Worm (Caenorhabditis elegans) whole organism, dauer: ENCODE results near the gene Y37A1B.4.

Experiments
- unc-62 ChIP-seq: sonication (generic microtip); optimal IDR thresholded peaks from 2 replicates; lab custom pipeline; 2017; ENCODE audit warnings: missing biosample characterization, missing genetic modification reagents, missing genetic modification characterization

Gene Y37A1B.4

DNA sequence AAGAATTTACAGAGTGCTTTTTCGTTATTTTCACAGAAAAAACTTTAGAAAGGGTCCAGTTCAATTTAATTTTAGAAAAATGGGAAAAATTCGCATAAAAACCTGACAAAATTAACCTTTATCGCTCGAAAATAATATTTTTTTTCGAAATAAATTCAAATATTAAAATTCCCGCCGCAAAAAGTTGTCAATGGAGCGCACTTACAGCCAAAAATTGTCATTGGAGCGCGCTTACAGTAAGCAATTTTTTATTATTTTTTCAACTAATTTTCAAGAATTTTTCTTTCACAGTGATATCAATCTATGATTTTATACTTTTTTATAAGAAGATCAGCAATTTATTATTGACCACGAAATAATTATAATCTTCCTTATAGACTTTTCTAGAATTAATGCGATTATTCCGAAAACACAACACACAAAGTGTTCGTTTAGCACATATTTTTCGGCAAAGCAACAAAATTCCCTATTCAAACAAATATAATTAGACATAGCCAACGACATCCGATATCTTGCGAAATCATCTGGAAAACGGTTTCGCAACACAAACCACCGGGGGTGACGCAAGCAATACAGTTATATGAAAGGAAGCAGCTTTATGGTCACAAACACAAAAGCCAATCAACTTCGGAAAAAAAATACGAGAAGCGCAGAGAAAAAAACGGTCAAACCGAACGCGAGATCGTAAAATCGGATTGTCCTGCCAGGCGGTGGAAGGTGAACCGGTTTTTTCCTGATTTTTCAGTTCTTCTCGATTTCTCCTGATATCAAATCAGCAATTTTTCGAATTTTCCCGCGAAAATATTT, 9.9 kb upstream of the Y37A1B.4 start:
- TF ChIP-seq unc-62 (GFP tag; lab: Kevin White, UChicago), result no peak

DNA sequence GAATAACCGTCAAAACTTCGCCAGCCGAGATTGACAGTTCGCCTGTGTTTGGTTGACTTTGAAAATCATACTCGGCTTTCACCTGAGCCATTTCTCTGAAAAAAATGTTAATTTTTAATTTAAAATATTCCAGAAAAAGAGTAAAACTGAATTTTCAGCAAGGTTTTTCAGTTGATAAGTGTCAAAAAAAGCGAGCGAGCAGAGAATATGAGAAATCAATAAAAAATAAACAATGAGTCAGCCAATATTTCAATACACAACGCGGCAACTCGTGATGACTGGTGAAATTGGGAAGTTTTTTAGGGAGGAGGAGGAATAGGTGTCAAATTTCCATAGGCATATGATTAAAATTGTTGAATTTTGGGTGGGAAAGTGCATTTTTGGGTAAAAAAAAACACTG, 9.2 kb upstream of the Y37A1B.4 start, which contains the start of gene lst-4:
Gene lst-4 (minus strand): TSS at position 101 of the 400 bp plus-strand sequence.
- no peak for TF ChIP-seq unc-62 (GFP tag; lab: Kevin White, UChicago)

DNA sequence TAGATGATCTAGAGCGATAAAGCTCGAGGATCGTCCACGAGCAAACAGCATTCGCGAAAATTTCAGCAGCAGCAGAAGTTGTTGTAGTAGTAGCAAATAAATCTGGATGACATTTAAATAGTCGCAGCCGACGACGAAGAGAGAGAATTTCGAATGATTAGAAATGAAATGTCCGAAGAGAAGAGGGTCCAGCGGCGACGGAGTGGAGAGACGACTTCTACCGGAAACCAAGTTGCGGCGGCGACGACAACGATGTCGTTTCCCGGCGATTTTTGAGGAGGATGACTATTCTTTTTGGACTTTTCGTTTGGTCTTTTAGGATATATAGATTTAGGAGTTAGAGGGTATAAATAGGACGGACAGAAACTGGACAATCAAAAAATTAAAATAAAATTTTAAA, 5.9 kb upstream of the Y37A1B.4 start:
- no peak for TF ChIP-seq unc-62 (GFP tag; lab: Kevin White, UChicago)

DNA sequence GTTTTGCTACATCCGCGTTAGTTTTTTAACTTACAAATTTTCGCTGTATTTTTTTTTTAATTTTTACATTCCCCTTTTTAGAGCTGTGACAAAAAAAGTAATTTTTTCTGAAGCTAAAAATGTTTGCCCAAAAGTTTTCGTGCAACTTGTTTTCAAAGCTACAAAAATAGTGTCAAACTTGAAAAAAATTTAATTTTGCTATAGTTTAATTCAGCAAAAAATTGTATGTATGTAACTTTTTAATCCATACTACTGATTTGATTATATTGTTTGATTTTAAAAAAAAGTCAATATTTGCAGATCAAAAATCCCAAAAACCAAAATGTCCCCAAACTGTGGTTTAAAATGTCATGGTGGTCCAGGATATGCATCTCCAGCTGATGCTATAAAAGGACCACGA, 9.6 kb downstream of the Y37A1B.4 start, which contains the start of gene semo-1:
Gene semo-1 (plus strand): TSS at position 301 of the 400 bp plus-strand sequence.
- TF ChIP-seq unc-62 (GFP tag; lab: Kevin White, UChicago), result no peak

DNA sequence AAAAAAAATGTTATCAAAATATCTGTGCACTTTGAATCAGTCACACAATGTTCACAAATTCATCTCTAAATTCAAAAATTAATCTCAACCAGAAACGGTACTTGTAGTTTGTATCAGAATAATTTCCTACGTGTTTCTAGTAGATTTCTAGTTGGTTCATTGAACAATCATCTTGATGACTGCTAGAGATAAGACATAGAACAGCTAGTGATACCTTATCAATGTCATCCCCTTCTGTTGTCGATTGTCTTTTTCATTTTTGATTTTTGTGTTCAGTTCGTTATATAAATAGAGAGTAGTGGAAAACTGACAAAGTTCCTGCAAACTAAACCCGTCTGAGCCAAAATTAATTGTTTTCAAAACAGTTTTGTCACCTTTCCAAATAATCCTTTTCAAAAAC, 10.1 kb downstream of the Y37A1B.4 start:
- no peak for TF ChIP-seq unc-62 (GFP tag; lab: Kevin White, UChicago)

DNA sequence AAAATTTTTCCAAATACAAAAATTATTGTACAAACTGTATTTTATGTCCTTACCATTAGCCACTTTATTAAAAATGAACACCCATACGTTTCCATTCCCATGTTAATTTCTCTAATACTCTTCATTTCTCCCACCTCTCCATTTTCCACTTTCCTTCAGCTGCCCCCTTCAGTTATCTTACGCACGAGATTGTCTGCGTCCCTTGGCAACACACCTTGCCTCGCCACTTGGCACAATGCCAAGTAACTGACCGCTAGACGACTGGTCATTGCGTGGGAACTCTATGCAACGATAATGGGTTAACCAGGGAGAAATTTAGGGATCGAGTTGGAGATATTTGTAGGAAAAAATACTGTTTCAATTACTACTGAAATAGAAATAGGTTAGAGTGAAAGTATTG, 13.7 kb downstream of the Y37A1B.4 start:
- TF ChIP-seq unc-62 (GFP tag; lab: Kevin White, UChicago), result no peak

DNA sequence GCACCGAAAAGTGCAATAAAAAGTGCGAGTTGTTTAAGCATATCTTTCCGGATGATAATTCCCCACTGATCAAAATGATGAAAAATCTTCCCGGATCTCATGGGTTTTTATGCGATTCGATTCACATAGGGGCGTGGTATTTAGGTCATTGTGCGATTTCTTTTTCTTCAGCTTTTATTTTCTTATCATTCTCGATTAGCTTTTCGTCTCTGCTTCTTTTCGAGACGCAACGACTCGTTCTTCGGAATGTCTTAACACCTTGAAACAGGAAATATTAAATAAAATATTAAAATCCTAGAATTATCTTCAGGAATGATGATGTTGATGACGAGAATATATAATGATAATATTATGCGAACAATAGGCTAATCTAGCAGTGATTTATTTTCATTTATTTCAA, 16.8 kb downstream of the Y37A1B.4 start, which contains the start of gene Y37A1B.7:
Gene Y37A1B.7 (minus strand): TSS at position 101 of the 400 bp plus-strand sequence.
- TF ChIP-seq unc-62 (GFP tag; lab: Kevin White, UChicago), result no peak

DNA sequence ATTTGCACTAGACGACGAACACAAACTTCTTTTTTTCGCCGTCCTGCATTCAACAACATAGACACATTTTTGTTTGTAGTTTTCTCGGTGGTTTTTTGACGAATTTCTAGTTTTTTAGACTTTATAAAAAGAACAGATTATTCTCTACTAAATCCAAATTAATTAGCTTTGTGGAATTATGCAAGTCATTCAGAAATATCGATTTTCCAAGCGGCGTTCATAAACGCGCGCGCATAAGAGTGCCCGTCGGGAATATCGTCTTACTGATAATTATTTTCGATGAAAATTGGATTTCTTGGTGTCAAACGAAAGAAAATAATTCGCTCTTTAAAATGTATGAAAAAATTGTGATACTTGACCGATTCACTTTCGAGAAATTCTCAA, 25.9 kb downstream of the Y37A1B.4 start:
- TF ChIP-seq unc-62 (GFP tag; lab: Kevin White, UChicago), result no peak

DNA sequence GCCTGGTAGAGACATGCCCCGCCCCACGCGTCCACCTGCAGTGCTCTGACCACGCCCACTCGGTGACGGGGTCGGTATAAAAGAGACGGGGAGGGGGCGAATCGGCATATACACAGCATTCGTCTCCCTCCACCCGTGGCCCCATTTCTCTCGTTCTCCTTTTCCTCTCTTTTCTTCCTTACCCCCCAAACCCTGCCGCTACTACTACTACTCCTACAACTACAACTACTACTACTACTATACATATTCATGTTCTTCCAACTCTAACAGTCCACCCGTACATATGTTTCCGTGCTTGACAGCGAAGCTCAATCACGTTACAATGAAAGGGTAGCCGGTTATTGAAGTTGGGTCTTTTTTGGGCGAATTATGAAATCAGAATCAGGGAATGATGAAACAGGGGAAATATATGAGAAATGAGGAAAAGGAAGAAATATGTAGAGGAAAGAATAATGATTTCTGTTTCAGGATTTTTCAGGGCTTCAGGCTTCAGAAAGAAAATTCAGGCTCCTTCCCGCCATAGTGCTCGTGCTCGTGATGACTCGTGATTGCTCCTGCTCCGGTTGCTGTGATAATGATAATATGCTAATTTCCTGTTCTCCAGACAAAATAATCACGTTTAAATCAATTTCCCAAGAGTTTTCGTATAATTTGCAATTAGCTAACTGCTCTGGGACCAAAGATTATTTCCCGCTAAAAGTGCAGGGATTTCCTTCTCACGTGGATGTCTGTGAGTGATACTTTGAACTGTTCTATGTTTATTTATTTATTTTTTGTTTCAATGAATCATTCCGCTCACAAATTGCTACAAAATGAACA, 26.6 kb downstream of the Y37A1B.4 start:
- no peak for TF ChIP-seq unc-62 (GFP tag; lab: Kevin White, UChicago)

DNA sequence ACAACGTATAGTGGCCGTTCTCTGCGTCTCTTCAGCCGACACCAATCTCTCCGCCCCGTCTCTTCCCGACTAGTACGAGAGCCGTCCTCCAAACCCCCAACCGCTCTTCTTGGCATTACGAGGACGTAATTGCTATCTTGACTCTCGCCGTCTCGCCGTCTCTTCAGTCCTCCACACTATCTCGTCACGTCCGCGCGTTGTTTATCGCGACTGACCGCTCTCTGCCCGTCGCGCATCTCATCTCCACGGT, 27.1 kb downstream of the Y37A1B.4 start:
- no peak for TF ChIP-seq unc-62 (GFP tag; lab: Kevin White, UChicago)

DNA sequence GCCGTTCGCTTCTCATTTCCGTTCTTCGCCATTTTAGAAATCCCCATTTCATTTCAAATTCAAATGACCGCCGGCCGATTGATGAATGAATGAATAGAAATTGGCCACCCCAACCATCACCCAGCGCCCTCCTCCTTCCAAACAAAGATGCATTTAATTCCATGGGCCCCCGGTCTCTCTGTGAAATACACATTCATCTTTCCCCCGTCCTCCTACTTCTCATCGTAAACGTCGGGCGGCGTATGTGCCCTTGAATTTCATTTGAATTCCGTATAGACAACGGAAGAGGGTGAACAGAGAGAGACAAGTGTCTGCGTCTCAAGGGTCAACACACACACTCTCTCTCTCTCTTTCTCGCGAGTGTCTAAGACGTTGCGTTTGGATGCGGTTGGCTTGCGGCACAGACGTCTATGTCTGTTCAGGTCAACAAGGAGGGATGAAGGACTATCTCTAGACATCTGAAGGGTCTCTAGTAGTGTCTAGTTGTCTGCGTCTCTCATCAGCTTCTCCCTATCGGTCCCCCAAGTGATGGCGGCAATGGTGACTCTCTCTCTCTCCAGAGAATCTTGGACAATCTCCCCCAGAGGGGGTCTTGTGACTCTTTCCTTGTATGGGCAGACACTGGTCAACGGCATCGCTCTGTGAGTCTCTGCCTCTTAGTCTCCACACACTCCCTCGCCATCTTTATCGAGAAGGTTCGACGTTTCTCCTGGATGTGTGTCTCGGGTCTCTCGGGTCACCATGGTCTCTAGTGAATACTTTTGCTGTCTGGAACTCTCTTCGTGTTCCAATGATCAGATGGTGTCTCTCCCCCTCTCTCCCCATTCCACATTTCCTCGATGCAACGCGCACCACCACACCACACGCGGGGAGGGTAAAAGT, 27.7 kb downstream of the Y37A1B.4 start:
- TF ChIP-seq unc-62 (GFP tag; lab: Kevin White, UChicago), result no peak

DNA sequence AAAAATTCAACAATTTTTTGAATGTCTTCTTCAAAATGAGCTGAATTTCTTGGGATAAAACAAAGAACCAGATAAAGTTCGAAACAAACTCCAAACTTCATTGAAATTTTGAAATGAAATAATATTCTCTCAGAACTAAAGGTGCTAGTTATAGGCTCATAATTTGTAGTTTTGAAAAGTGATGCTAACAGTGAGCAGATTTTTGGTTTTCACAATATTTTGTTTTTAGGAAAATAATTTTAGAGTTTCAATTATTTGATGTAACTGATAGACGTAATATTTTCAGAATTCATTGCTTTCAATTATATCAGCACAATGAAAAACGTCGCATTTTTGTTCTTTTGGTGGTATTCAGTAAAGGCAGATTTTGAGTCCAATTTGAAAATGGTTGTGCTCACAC, 40.6 kb downstream of the Y37A1B.4 start, which contains the start of the genes irld-56 and irld-55:
Gene irld-56 (minus strand): TSS at position 101 of the 400 bp plus-strand sequence.
Gene irld-55 (plus strand): TSS at position 316 of the 400 bp plus-strand sequence.
- TF ChIP-seq unc-62 (GFP tag; lab: Kevin White, UChicago), result no peak

DNA sequence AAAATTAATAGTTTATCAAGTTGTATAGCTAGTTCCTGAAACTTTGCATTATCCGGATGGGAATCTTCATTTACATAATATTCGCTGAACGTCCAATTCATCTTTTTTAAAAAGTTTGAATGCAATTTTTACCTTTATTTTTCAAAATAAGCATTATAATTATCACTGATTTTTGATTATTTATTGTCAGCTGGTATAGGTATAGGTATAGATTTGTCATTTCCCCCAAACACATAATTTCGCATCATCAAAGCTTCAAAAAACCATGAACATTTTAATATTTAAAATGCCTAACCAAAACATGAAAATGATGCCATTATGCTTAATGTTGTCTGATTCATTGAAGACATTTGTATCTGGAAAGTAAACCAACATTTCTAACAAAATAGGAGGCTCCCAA, 44.7 kb downstream of the Y37A1B.4 start, which contains the start of gene srw-63:
Gene srw-63 (minus strand): TSS at position 101 of the 400 bp plus-strand sequence.
- TF ChIP-seq unc-62 (GFP tag; lab: Kevin White, UChicago), result no peak

DNA sequence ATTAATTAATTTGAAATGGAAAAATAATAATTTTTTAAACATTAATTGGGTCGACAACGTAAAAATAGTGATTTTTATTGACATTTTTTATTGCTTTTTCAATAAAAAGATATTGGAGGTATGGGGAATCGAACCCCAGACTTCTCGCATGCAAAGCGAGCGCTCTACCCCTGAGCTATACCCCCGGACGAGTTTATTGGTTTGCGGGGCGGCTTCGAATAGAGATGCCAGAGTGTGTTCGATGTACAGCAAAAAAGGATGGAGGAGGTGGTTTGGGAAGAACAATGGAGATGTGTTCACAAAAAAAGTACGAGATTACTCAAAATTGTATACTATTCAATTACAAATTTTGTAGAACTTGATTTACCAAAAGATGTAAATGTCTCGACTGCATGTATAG, 46.8 kb downstream of the Y37A1B.4 start:
- TF ChIP-seq unc-62 (GFP tag; lab: Kevin White, UChicago), result no peak
